Worm (Caenorhabditis elegans): ENCODE results near the gene Y69H2.10.

Gene Y69H2.10

DNA sequence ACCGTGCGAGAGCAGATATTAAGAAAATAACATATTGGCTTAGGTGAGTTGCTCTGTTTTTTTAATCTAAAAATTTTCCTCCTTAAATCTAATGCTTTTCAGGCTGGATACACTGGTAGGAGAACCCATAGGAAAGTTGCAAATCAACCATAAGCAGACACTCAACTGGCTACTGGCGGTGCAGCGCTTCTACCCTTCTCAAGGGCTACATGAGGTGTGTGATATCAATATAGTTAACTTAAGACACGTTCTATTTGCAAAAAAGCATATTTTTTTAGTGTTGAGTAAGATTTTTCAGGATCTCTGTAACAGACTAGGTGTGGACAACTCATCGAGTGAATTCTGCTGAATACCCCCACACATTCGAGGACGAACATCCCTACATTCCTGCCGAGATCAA is 37.9 kb downstream of the Y69H2.10 start (continued):
- TF ChIP-seq ets-5 (GFP tag; IDR thresholded peaks at IDR 0.05): 0 out of 2 replicates have a peak, but pooled peaks have one; percentile 78

- no peak for TF ChIP-seq nhr-19 (GFP tag; conservative IDR thresholded peaks at IDR 0.05)
- no peak for TF ChIP-seq nhr-20 (tag; optimal IDR thresholded peaks at IDR 0.05)
- TF ChIP-seq snu-23 (GFP tag; optimal IDR thresholded peaks at IDR 0.05): no peak
- TF ChIP-seq hpl-2 (GFP tag; optimal IDR thresholded peaks at IDR 0.05): no peak
- no peak for TF ChIP-seq nhr-71 (tag; optimal IDR thresholded peaks at IDR 0.05)
- no peak for TF ChIP-seq nhr-12 (tag; optimal IDR thresholded peaks at IDR 0.05)
- TF ChIP-seq C34B4.2 (tag; optimal IDR thresholded peaks at IDR 0.05): no peak
- TF ChIP-seq elt-3 (tag; optimal IDR thresholded peaks at IDR 0.05): no peak
- TF ChIP-seq nhr-76 (tag; optimal IDR thresholded peaks at IDR 0.05): no peak
- TF ChIP-seq F16B12.6 (tag; optimal IDR thresholded peaks at IDR 0.05): no peak
- TF ChIP-seq snpc-4 (tag; optimal IDR thresholded peaks at IDR 0.05): no peak
- no peak for TF ChIP-seq lin-39 (tag; optimal IDR thresholded peaks at IDR 0.05)
- no peak for TF ChIP-seq sup-37 (GFP tag; optimal IDR thresholded peaks at IDR 0.05)
- TF ChIP-seq nhr-11 (tag; optimal IDR thresholded peaks at IDR 0.05): no peak
- TF ChIP-seq ces-1 (GFP tag; optimal IDR thresholded peaks at IDR 0.05): no peak
These were observed 39.2 kb downstream of the Y69H2.10 start, which contains the start of gene Y17D7C.6 for ce11 chrV:18709203-18709860. TSS of gene Y17D7C.6 (plus strand) at chrV:18709810.

- TF ChIP-seq unc-130 (tag; optimal IDR thresholded peaks at IDR 0.05) (no peak), nhr-85 (tag) (peak; percentile 70), aha-1 (tag; optimal IDR thresholded peaks at IDR 0.05) (no peak), lsy-2 (tag; optimal IDR thresholded peaks at IDR 0.05) (peak; percentile 87 to 97), sup-37 (GFP tag; optimal IDR thresholded peaks at IDR 0.05) (no peak), mdl-1 (tag; optimal IDR thresholded peaks at IDR 0.05) (no peak), snpc-4 (tag; optimal IDR thresholded peaks at IDR 0.05) (peak; percentile 36), elt-3 (tag; optimal IDR thresholded peaks at IDR 0.05) (peak in 1 of 6 experiments; percentile 1), skn-1 (tag; optimal IDR thresholded peaks at IDR 0.05) (peak; percentile 55), hlh-17 (GFP tag; optimal IDR thresholded peaks at IDR 0.05; ENCODE audit: borderline replicate concordance) (no peak), nhr-20 (tag; optimal IDR thresholded peaks at IDR 0.05) (peak; percentile 9), ztf-11 (tag; optimal IDR thresholded peaks at IDR 0.05) (peak in 1 of 2 experiments; percentile 81), mep-1 (tag; optimal IDR thresholded peaks at IDR 0.05) (peak; percentile 71), ceh-88 (GFP tag; IDR thresholded peaks at IDR 0.05) (no peak), lin-35 (GFP tag; optimal IDR thresholded peaks at IDR 0.05) (peak in 1 of 2 experiments; percentile 15), efl-1 (optimal IDR thresholded peaks at IDR 0.05) (no peak), efl-1 (GFP tag; optimal IDR thresholded peaks at IDR 0.05 in 1 of 2) (peak in 1 of 2 experiments; percentile 91), C34B4.2 (tag; optimal IDR thresholded peaks at IDR 0.05) (no peak), lin-14 (GFP tag; optimal IDR thresholded peaks at IDR 0.05) (no peak), lin-39 (tag; optimal IDR thresholded peaks at IDR 0.05) (peak; percentile 57), swsn-7 (tag; optimal IDR thresholded peaks at IDR 0.05) (peak; percentile 37), nhr-90 (tag; optimal IDR thresholded peaks at IDR 0.05; ENCODE audit: poor library complexity) (peak; percentile 47), hlh-4 (tag; optimal IDR thresholded peaks at IDR 0.05) (peak; percentile 42), nhr-19 (GFP tag; conservative IDR thresholded peaks at IDR 0.05) (peak; percentile 65), fkh-4 (tag; optimal IDR thresholded peaks at IDR 0.05; ENCODE audit: borderline replicate concordance) (peak; percentile 48), irx-1 (tag; optimal IDR thresholded peaks at IDR 0.05) (peak; percentile 79), unc-86 (tag; optimal IDR thresholded peaks at IDR 0.05) (peak; percentile 5), lir-3 (tag; optimal IDR thresholded peaks at IDR 0.05; ENCODE audit: poor library complexity) (peak; percentile 35), nhr-47 (tag; optimal IDR thresholded peaks at IDR 0.05) (peak; percentile 90), dsc-1 (tag; optimal IDR thresholded peaks at IDR 0.05) (peak; percentile 74), unc-30 (tag; optimal IDR thresholded peaks at IDR 0.05) (no peak), xbp-1 (tag; optimal IDR thresholded peaks at IDR 0.05) (peak; percentile 37), tbx-2 (tag; optimal IDR thresholded peaks at IDR 0.05) (peak; percentile 56), lin-13 (GFP tag; optimal IDR thresholded peaks at IDR 0.05) (no peak), Y116A8C.19 (tag; optimal IDR thresholded peaks at IDR 0.05; ENCODE audit: borderline replicate concordance) (no peak)
These were observed 40.0 kb downstream of the Y69H2.10 start for ce11 chrV:18710045-18710490.

Measured in whole organism, L1 larva.